Worm (Caenorhabditis elegans) whole organism, mixed stage, embryonic: ENCODE data around the gene F38B6.3.

Experiments used
- M03D4.4 ChIP-seq: sonication (generic microtip); optimal IDR thresholded peaks from 2 replicates; lab custom pipeline; 2017; ENCODE audit warnings: mild to moderate bottlenecking, missing genetic modification characterization, missing compliant biosample characterization
- bed-3 ChIP-seq: fragments of 200-800 bp; sonication (Bioruptor generic); optimal IDR thresholded peaks from 3 replicates; lab custom pipeline; 2018; ENCODE audit warnings: mild to moderate bottlenecking, missing genetic modification characterization, moderate library complexity, missing compliant biosample characterization
- blmp-1 ChIP-seq: fragments of 150-350 bp; optimal IDR thresholded peaks from 2 replicates; lab custom pipeline; 2014; ENCODE audit warnings: missing biosample characterization, missing genetic modification characterization
- ceh-39 ChIP-seq: fragments of 150-350 bp; optimal IDR thresholded peaks from 2 replicates; lab custom pipeline; 2014; ENCODE audit warnings: missing biosample characterization, missing genetic modification characterization
- ceh-43 ChIP-seq: fragments of 200-800 bp; sonication (Bioruptor generic); optimal IDR thresholded peaks from 2 replicates; lab custom pipeline; 2018; ENCODE audit warnings: mild to moderate bottlenecking, missing genetic modification characterization, moderate library complexity, missing compliant biosample characterization
- ceh-83 ChIP-seq: fragments of 200-800 bp; sonication (Bioruptor generic); optimal IDR thresholded peaks from 2 replicates; lab custom pipeline; 2018; ENCODE audit warnings: mild to moderate bottlenecking, missing genetic modification characterization, missing compliant biosample characterization
- ces-1 ChIP-seq: fragments of 150-350 bp; optimal IDR thresholded peaks from 2 replicates; lab custom pipeline; 2014; ENCODE audit warnings: missing biosample characterization, missing genetic modification reagents, missing genetic modification characterization
- cnd-1 ChIP-seq: fragments of 200-800 bp; sonication (Bioruptor generic); optimal IDR thresholded peaks from 2 replicates; lab custom pipeline; 2018; ENCODE audit warnings: mild to moderate bottlenecking, missing genetic modification characterization, missing compliant biosample characterization
- drap-1 ChIP-seq: fragments of 200-800 bp; sonication (Bioruptor generic); optimal IDR thresholded peaks from 3 replicates; lab custom pipeline; 2018; ENCODE audit warnings: mild to moderate bottlenecking, missing genetic modification characterization, missing compliant biosample characterization
- elt-1 ChIP-seq: sonication (generic microtip); optimal IDR thresholded peaks from 2 replicates; lab custom pipeline; 2017; ENCODE audit warnings: missing genetic modification characterization, mild to moderate bottlenecking, missing compliant biosample characterization, antibody characterized with exemption, moderate library complexity, borderline replicate concordance; ENCODE audit not compliant: insufficient read depth
- elt-3 ChIP-seq: fragments of 150-350 bp; optimal IDR thresholded peaks from 2 replicates; lab custom pipeline; 2014; ENCODE audit warnings: missing biosample characterization, missing genetic modification characterization
- flh-1 ChIP-seq: fragments of 200-800 bp; sonication (Bioruptor generic); optimal IDR thresholded peaks from 2 replicates; lab custom pipeline; 2018; ENCODE audit warnings: mild to moderate bottlenecking, missing genetic modification characterization, moderate library complexity, missing compliant biosample characterization
- ham-2 ChIP-seq: fragments of 200-800 bp; sonication (Bioruptor generic); optimal IDR thresholded peaks from 2 replicates; lab custom pipeline; 2018; ENCODE audit warnings: mild to moderate bottlenecking, missing genetic modification characterization, missing compliant biosample characterization
- hlh-1 ChIP-seq: fragments of 150-350 bp; optimal IDR thresholded peaks from 2 replicates; lab custom pipeline; 2014; ENCODE audit warnings: missing biosample characterization, missing genetic modification reagents, missing genetic modification characterization
- lin-13 ChIP-seq: fragments of 150-350 bp; optimal IDR thresholded peaks from 2 replicates; lab custom pipeline; 2014; ENCODE audit warnings: missing biosample characterization, missing genetic modification characterization
- lin-32 ChIP-seq: fragments of 200-800 bp; sonication (Bioruptor generic); optimal IDR thresholded peaks from 2 replicates; lab custom pipeline; 2018; ENCODE audit warnings: mild to moderate bottlenecking, missing genetic modification characterization, missing compliant biosample characterization
- lsy-2 ChIP-seq: fragments of 150-350 bp; optimal IDR thresholded peaks from 2 replicates; lab custom pipeline; 2014; ENCODE audit warnings: missing biosample characterization, missing genetic modification characterization
- mab-5 ChIP-seq: fragments of 150-350 bp; optimal IDR thresholded peaks from 2 replicates; lab custom pipeline; 2014; ENCODE audit warnings: missing biosample characterization, missing genetic modification characterization
- mep-1 ChIP-seq: fragments of 150-350 bp; optimal IDR thresholded peaks from 2 replicates; lab custom pipeline; 2017; ENCODE audit warnings: missing biosample characterization, missing genetic modification reagents, missing genetic modification characterization, inconsistent platforms
- mls-2 ChIP-seq: sonication (generic microtip); optimal IDR thresholded peaks from 2 replicates; lab custom pipeline; 2016; ENCODE audit warnings: mild to moderate bottlenecking, missing genetic modification characterization, moderate library complexity, missing compliant biosample characterization
- nhr-12 ChIP-seq: fragments of 150-350 bp; optimal IDR thresholded peaks from 2 replicates; lab custom pipeline; 2014; ENCODE audit warnings: missing biosample characterization, missing genetic modification characterization
- nhr-2 ChIP-seq: fragments of 150-350 bp; optimal IDR thresholded peaks from 2 replicates; lab custom pipeline; 2014; ENCODE audit warnings: missing biosample characterization, missing genetic modification characterization
- nhr-237 ChIP-seq: fragments of 150-350 bp; optimal IDR thresholded peaks from 2 replicates; lab custom pipeline; 2014; ENCODE audit warnings: missing biosample characterization, missing genetic modification characterization
- nhr-28 ChIP-seq: fragments of 150-350 bp; optimal IDR thresholded peaks from 2 replicates; lab custom pipeline; 2014; ENCODE audit warnings: missing biosample characterization, missing genetic modification characterization
- nhr-76 ChIP-seq: sonication (generic microtip); optimal IDR thresholded peaks from 2 replicates; lab custom pipeline; 2017; ENCODE audit warnings: missing biosample characterization, missing genetic modification characterization
- pha-4 ChIP-seq: fragments of 150-350 bp; optimal IDR thresholded peaks from 2 replicates; lab custom pipeline; 2018; ENCODE audit warnings: missing biosample characterization, missing genetic modification reagents, missing genetic modification characterization
- sem-2 ChIP-seq: fragments of 200-800 bp; sonication (Bioruptor generic); optimal IDR thresholded peaks from 2 replicates; lab custom pipeline; 2018; ENCODE audit warnings: mild to moderate bottlenecking, missing genetic modification characterization, missing compliant biosample characterization
- snpc-4 ChIP-seq: fragments of 150-350 bp; optimal IDR thresholded peaks from 2 replicates; lab custom pipeline; 2014; ENCODE audit warnings: missing biosample characterization, missing genetic modification characterization
- sptf-1 ChIP-seq: sonication (generic microtip); optimal IDR thresholded peaks from 2 replicates; lab custom pipeline; 2017; ENCODE audit warnings: mild to moderate bottlenecking, missing genetic modification characterization, moderate library complexity, missing compliant biosample characterization
- tbx-8 ChIP-seq: fragments of 200-800 bp; sonication (Bioruptor generic); optimal IDR thresholded peaks from 2 replicates; lab custom pipeline; 2018; ENCODE audit warnings: mild to moderate bottlenecking, missing genetic modification characterization, moderate library complexity, missing compliant biosample characterization
- unc-120 ChIP-seq: sonication (generic microtip); optimal IDR thresholded peaks from 2 replicates; lab custom pipeline; 2017; ENCODE audit warnings: missing genetic modification characterization, missing compliant biosample characterization; ENCODE audit not compliant: poor library complexity, severe bottlenecking
- unc-39 ChIP-seq: fragments of 150-350 bp; optimal IDR thresholded peaks from 2 replicates; lab custom pipeline; 2014; ENCODE audit warnings: missing biosample characterization, missing genetic modification characterization
- unc-62 ChIP-seq: fragments of 150-350 bp; optimal IDR thresholded peaks from 2 replicates; lab custom pipeline; 2014; ENCODE audit warnings: missing biosample characterization, missing genetic modification reagents, missing genetic modification characterization
- zip-8 ChIP-seq: fragments of 150-350 bp; optimal IDR thresholded peaks from 2 replicates; lab custom pipeline; 2014; ENCODE audit warnings: missing biosample characterization, missing genetic modification characterization
- ztf-11 ChIP-seq: fragments of 150-350 bp; optimal IDR thresholded peaks from 2 replicates; lab custom pipeline; 2014; ENCODE audit warnings: missing biosample characterization, missing genetic modification characterization

The F38B6.3 gene

DNA sequence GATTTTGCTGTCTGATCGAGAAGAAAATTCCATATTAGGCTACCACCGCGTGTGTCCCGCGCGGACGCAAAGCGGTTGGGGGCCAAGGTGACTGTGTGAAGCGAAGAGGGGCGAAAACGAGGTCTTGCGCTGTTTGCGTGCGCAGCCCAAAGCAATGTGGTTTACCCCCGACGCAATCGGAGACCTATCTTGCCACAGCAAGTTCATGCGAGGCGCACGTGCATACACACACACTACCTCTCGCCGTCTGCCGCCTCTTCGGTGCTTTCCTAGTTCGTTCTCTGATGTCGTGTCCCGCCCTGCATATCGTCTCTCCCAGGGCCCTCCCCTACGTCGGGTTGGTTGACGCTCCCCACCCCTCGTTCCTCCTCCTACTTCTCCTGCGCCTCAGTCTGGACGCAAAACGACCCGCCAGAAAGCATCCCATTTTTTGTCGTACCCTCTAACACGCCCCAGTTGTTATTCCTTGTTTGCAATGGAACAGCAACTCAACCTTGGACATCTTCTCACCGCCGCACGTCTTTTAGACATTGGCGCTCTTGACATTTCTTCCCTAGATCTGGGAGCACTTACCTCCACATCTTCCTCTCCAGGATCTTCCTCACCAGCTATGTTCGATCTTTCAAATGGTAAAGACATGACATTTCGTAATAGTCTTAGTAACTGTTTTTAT, 48.7 kb downstream of the F38B6.3 start, which contains the start of gene mdl-1 (continued):
- TF ChIP-seq blmp-1 (tag; lab: Kevin White, UChicago) (peak; percentile 11), mab-5 (tag; lab: Kevin White, UChicago) (no peak), elt-1 (tag; lab: Kevin White, UChicago) (peak; percentile 81), unc-39 (tag; lab: Kevin White, UChicago) (peak; percentile 81)

- TF ChIP-seq bed-3 (GFP tag; lab: Kevin White, UChicago) = no peak
- peak; percentile 5 for TF ChIP-seq unc-120 (tag; lab: Kevin White, UChicago)
Observed at ce11 chrX:6742891-6743290, 49.5 kb downstream of the F38B6.3 start.

DNA sequence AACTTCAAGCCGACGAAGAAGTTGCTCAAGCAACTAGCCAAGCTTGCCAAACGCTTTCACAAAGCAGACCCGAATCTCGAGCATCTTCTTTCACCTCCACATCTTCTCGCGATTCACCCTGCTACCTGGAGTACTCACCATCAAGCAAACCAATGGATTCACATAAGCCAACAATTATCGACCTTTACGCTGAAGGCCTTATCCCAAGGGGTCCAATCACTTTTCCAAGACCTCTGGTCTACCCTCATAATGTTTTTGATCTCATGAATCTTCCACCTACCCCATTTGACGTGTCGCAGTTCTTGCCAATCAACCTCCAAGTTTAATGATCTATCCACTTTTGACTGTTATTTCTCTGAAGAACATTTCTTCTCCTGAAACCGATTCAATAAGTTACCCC, 49.9 kb downstream of the F38B6.3 start:
- no peak for TF ChIP-seq ces-1 (GFP tag; lab: Kevin White, UChicago)
- TF ChIP-seq bed-3 (GFP tag; lab: Kevin White, UChicago) = no peak
- TF ChIP-seq ztf-11 = no peak
- TF ChIP-seq ceh-83 (GFP tag; lab: Kevin White, UChicago) = no peak
- TF ChIP-seq pha-4 (tag; lab: Kevin White, UChicago) = no peak
- TF ChIP-seq, all 35 proteins: peak for 0

DNA sequence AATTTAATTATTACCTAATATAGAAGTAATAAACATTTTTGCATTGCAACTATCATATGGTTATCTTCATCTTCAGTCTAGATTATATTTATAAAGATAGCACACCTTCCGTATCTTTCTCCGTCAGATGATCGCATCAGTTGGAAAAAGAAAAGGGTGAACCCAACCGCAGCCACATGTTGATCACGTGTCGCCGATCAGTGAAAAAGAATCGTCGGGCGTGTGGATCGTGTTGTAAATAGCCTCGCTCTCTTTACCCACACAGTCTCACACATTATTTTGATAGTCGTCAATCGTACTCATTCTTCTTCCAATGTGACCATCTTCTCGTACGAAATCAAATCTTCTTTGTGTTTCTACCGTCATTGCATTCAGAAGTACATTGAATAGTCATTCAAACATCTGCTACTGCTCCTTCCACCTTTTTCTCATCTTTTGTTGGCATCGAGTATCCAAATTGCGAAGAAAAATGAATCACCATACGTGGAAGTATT, 50.5 kb downstream of the F38B6.3 start:
- TF ChIP-seq cnd-1 (no peak), mab-5 (tag; lab: Kevin White, UChicago) (no peak), elt-1 (tag; lab: Kevin White, UChicago) (peak; percentile 98), nhr-2 (no peak), ham-2 (GFP tag; lab: Kevin White, UChicago) (peak; percentile 58), drap-1 (GFP tag; lab: Kevin White, UChicago) (no peak), ces-1 (GFP tag; lab: Kevin White, UChicago) (no peak), nhr-76 (tag; lab: Kevin White, UChicago) (no peak), hlh-1 (tag; lab: Kevin White, UChicago) (peak; percentile 45), mep-1 (tag; lab: Kevin White, UChicago) (peak; percentile 39), M03D4.4 (tag; lab: Kevin White, UChicago) (no peak), lin-13 (tag; lab: Kevin White, UChicago) (no peak), ceh-43 (GFP tag; lab: Kevin White, UChicago) (no peak), ceh-83 (GFP tag; lab: Kevin White, UChicago) (peak; percentile 23), pha-4 (tag; lab: Kevin White, UChicago) (peak; percentile 42), nhr-237 (tag; lab: Kevin White, UChicago) (peak; percentile 36), unc-120 (tag; lab: Kevin White, UChicago) (peak; percentile 35), lin-32 (GFP tag; lab: Kevin White, UChicago) (no peak), lsy-2 (peak; percentile 10), flh-1 (GFP tag; lab: Kevin White, UChicago) (no peak), bed-3 (GFP tag; lab: Kevin White, UChicago) (no peak), zip-8 (no peak), mls-2 (tag; lab: Kevin White, UChicago) (no peak), blmp-1 (tag; lab: Kevin White, UChicago) (no peak), elt-3 (tag; lab: Kevin White, UChicago) (peak; percentile 89), snpc-4 (no peak), unc-62 (GFP tag; lab: Kevin White, UChicago) (peak; percentile 82), sptf-1 (no peak), nhr-28 (tag; lab: Kevin White, UChicago) (no peak), tbx-8 (GFP tag; lab: Kevin White, UChicago) (peak; percentile 17), ceh-39 (tag; lab: Kevin White, UChicago) (no peak), ztf-11 (no peak), nhr-12 (tag; lab: Kevin White, UChicago) (no peak), sem-2 (GFP tag; lab: Kevin White, UChicago) (no peak), unc-39 (tag; lab: Kevin White, UChicago) (no peak)
